Fruit fly (Drosophila melanogaster) whole organism, adult: Measurements from ENCODE around the gene CG9919.

Experiments used
- CG11617 ChIP-seq: fragments of 200-800 bp; sonication (Bioruptor generic); optimal IDR thresholded peaks from 2 replicates; lab custom pipeline; 2017; ENCODE audit warnings: mild to moderate bottlenecking, missing biosample characterization, missing genetic modification reagents, missing genetic modification characterization
- CG12768 ChIP-seq: fragments of 200-800 bp; sonication (Bioruptor generic); optimal IDR thresholded peaks from 2 replicates; lab custom pipeline; 2017; ENCODE audit warnings: missing biosample characterization, missing genetic modification characterization, mild to moderate bottlenecking, moderate library complexity, missing genetic modification reagents
- CG14711 ChIP-seq: fragments of 200-800 bp; sonication (Bioruptor generic); optimal IDR thresholded peaks from 2 replicates; lab custom pipeline; 2018; ENCODE audit warnings: missing biosample characterization, mild to moderate bottlenecking, missing genetic modification characterization, moderate library complexity
- CG1620 ChIP-seq: fragments of 200-800 bp; sonication (Bioruptor generic); optimal IDR thresholded peaks from 2 replicates; lab custom pipeline; 2016; ENCODE audit warnings: missing biosample characterization, missing genetic modification characterization
- CG33017 ChIP-seq: fragments of 200-800 bp; sonication (Bioruptor generic); optimal IDR thresholded peaks from 2 replicates; lab custom pipeline; 2018; ENCODE audit warnings: missing biosample characterization, mild to moderate bottlenecking, missing genetic modification characterization, moderate library complexity
- CG5204 ChIP-seq: fragments of 200-800 bp; sonication (Bioruptor generic); optimal IDR thresholded peaks from 2 replicates; lab custom pipeline; 2016; ENCODE audit warnings: missing biosample characterization, missing genetic modification characterization
- CG7045 ChIP-seq: fragments of 200-800 bp; sonication (Bioruptor generic); optimal IDR thresholded peaks from 2 replicates; lab custom pipeline; 2017; ENCODE audit warnings: missing biosample characterization, mild to moderate bottlenecking, missing genetic modification characterization
- CG7101 ChIP-seq: fragments of 200-800 bp; sonication (Bioruptor generic); optimal IDR thresholded peaks from 2 replicates; lab custom pipeline; 2018; ENCODE audit warnings: missing biosample characterization, mild to moderate bottlenecking, missing genetic modification characterization, moderate library complexity
- Clk ChIP-seq: fragments of 200-800 bp; sonication (Bioruptor generic); optimal IDR thresholded peaks from 2 replicates; lab custom pipeline; 2017; ENCODE audit warnings: missing biosample characterization, missing genetic modification characterization
- Crg-1 ChIP-seq: fragments of 200-800 bp; sonication (Bioruptor generic); optimal IDR thresholded peaks from 2 replicates; lab custom pipeline; 2016; ENCODE audit warnings: missing biosample characterization, missing genetic modification characterization
- Hr96 ChIP-seq: fragments of 200-800 bp; sonication (Bioruptor generic); optimal IDR thresholded peaks from 2 replicates; lab custom pipeline; 2016; ENCODE audit warnings: missing biosample characterization, missing genetic modification characterization
- Mnt ChIP-seq: fragments of 200-800 bp; sonication (Bioruptor generic); optimal IDR thresholded peaks from 2 replicates; lab custom pipeline; 2016; ENCODE audit warnings: missing biosample characterization, mild to moderate bottlenecking, missing genetic modification characterization
- bab1 ChIP-seq: fragments of 200-800 bp; sonication (Bioruptor generic); optimal IDR thresholded peaks from 3 replicates; lab custom pipeline; 2019; ENCODE audit warnings: missing biosample characterization, mild to moderate bottlenecking, missing genetic modification characterization, moderate library complexity
- cic ChIP-seq: fragments of 200-800 bp; sonication (Bioruptor generic); optimal IDR thresholded peaks from 2 replicates; lab custom pipeline; 2017; ENCODE audit warnings: missing biosample characterization, mild to moderate bottlenecking, missing genetic modification characterization, moderate library complexity
- cnc ChIP-seq, 2 experiments: fragments of >200 bp; optimal IDR thresholded peaks; 2 replicates each; lab custom pipeline; 2017
- kay ChIP-seq: fragments of 200-800 bp; sonication (Bioruptor generic); peaks from one replicate; lab custom pipeline; 2016; ENCODE audit warnings: missing biosample characterization, missing genetic modification characterization, borderline replicate concordance
- ovo ChIP-seq: fragments of 200-800 bp; sonication (Bioruptor generic); optimal IDR thresholded peaks from 2 replicates; lab custom pipeline; 2016; ENCODE audit warnings: missing biosample characterization, missing genetic modification characterization
- pad ChIP-seq: fragments of 200-800 bp; sonication (Bioruptor generic); optimal IDR thresholded peaks from 3 replicates; lab custom pipeline; 2017; ENCODE audit warnings: missing biosample characterization, missing genetic modification characterization, mild to moderate bottlenecking, moderate library complexity, missing genetic modification reagents
- tj ChIP-seq: fragments of 200-800 bp; sonication (Bioruptor generic); optimal IDR thresholded peaks from 3 replicates; lab custom pipeline; 2017; ENCODE audit warnings: missing biosample characterization, mild to moderate bottlenecking, missing genetic modification characterization, moderate library complexity
- toe ChIP-seq: fragments of 200-800 bp; sonication (Bioruptor generic); optimal IDR thresholded peaks from 2 replicates; lab custom pipeline; 2016; ENCODE audit warnings: missing biosample characterization, missing genetic modification characterization

CG9919 gene

DNA sequence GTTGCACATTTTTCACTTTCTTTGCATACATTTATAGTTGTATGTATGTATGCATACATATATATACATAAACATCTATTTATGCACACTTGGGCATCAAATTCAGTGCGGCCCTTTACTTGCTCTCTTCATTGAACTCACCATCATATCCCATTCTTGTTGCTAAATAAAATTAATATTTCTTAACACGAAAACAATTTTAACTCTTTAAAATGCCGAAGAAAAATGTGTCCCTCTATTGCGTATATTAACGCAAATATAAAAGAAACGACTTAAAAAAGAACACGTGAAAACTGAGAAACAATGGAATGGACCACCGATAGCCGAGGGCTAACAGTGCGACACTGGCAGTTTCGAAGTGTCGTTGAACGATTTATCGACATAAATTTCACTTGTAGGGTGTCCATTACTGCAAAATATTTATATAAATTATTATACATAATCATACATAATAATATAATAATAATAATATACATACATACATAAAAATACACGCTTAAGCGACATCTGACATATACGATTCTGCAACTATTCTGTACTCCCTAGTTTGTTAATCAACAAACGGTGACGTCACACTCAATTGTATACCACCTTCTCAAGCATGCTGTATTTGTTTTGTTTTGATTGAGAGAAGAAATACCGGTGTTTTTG, 28.2 kb upstream of the CG9919 start, which contains the start of the genes U2af50 and PIG-Q:
TSS of gene U2af50 (minus strand) at position 370 of the 651 bp plus-strand sequence.
TSS of gene PIG-Q (plus strand) at position 474 of the 651 bp plus-strand sequence.
- peak; percentile 84 for TF ChIP-seq Mnt (GFP tag; lab: Kevin White, UChicago)
- TF ChIP-seq CG1620 (GFP tag; lab: Kevin White, UChicago) = peak; percentile 41
- TF ChIP-seq tj (GFP tag; lab: Kevin White, UChicago) = peak; percentile 78
- TF ChIP-seq CG7101 (tag; lab: Kevin White, UChicago) = peak; percentile 94
- peak; percentile 84 for TF ChIP-seq CG12768
- TF ChIP-seq CG11617 (GFP tag; lab: Kevin White, UChicago) = peak; percentile 93
- TF ChIP-seq kay (GFP tag; lab: Kevin White, UChicago) = peak; percentile 75
- no peak for TF ChIP-seq Hr96 (GFP tag; lab: Kevin White, UChicago)
- no peak for TF ChIP-seq cnc (optimal IDR thresholded peaks at IDR 0.05; lab: Kevin White, UChicago)
- peak; percentile 59 for TF ChIP-seq Clk (GFP tag; lab: Kevin White, UChicago)
- peak; percentile 89 for TF ChIP-seq ovo (GFP tag; lab: Kevin White, UChicago)
- peak; percentile 78 for TF ChIP-seq pad (GFP tag; lab: Kevin White, UChicago)
- peak; percentile 65 for TF ChIP-seq toe (GFP tag; lab: Kevin White, UChicago)
- peak; percentile 94 for TF ChIP-seq bab1
- peak; percentile 73 for TF ChIP-seq Crg-1 (GFP tag; lab: Kevin White, UChicago)
- no peak for TF ChIP-seq CG5204
- no peak for TF ChIP-seq cic (GFP tag; lab: Kevin White, UChicago)
- TF ChIP-seq CG33017 = peak; percentile 82
- TF ChIP-seq CG14711 (tag; lab: Kevin White, UChicago) = peak; percentile 90
- TF ChIP-seq CG7045 (GFP tag; lab: Kevin White, UChicago) = peak; percentile 76

DNA sequence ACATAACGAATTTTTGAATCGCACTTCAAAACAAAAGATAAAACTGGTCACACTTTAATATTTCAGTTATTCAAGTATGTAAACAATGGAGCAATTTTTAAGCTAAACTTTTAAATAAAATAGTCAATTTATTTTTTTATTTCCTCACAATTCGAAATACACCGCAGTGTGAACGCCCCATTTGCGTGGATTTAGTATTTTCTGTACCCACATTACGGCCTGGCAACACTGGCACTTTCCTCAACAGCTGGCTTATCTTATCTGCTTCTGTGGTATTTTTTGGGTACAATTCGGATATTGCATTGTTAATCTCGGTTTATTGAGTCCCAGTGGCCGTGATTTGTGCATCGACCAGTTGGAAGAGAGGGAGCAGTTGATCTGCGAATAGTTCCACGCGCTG, 19.5 kb upstream of the CG9919 start, which contains the start of gene sl:
TSS of gene sl (plus strand) at position 254 of the 400 bp plus-strand sequence.
- TF ChIP-seq CG14711 (tag; lab: Kevin White, UChicago) (peak; percentile 67), tj (GFP tag; lab: Kevin White, UChicago) (no peak), cnc (optimal IDR thresholded peaks at IDR 0.05; lab: Kevin White, UChicago) (no peak), toe (GFP tag; lab: Kevin White, UChicago) (no peak)

DNA sequence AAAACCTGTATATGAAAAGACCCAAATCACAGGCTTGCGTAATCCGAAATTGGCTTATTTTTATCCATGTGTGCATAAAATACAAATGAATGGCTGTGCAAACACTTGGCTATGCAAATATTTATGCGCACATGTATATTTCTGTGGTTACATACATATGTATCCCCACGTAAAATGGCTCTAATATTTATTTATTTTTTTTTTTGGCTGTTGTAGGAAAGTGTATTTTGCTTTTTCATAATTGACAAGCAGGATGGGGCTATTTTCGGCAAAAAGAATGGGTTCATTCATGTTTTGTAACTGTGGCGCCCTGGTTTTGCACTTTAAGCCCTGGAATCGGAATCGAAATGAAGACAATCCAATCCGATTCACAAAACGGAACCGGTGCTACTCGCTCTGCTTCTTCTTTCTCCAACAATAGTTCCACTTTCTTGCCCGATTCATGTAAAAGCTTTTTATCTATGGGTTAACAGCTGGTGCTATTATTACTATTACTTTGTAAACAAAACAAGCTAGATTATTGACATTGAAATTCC, 4.6 kb upstream of the CG9919 start:
- peak; percentile 86 for TF ChIP-seq CG7101 (tag; lab: Kevin White, UChicago)
- peak; percentile 62 for TF ChIP-seq bab1
- no peak for TF ChIP-seq Clk (GFP tag; lab: Kevin White, UChicago)
- TF ChIP-seq CG12768 = peak; percentile 65
- TF ChIP-seq ovo (GFP tag; lab: Kevin White, UChicago) = peak; percentile 70
- TF ChIP-seq CG1620 (GFP tag; lab: Kevin White, UChicago) = peak; percentile 57
- TF ChIP-seq Hr96 (GFP tag; lab: Kevin White, UChicago) = no peak
- TF ChIP-seq Mnt (GFP tag; lab: Kevin White, UChicago) = peak; percentile 89
- TF ChIP-seq toe (GFP tag; lab: Kevin White, UChicago) = peak; percentile 51
- TF ChIP-seq CG33017 = peak; percentile 64
- TF ChIP-seq cnc (optimal IDR thresholded peaks at IDR 0.05; lab: Kevin White, UChicago) = no peak
- TF ChIP-seq CG7045 (GFP tag; lab: Kevin White, UChicago) = peak; percentile 58
- TF ChIP-seq pad (GFP tag; lab: Kevin White, UChicago) = peak; percentile 53
- TF ChIP-seq CG11617 (GFP tag; lab: Kevin White, UChicago) = peak; percentile 89
- peak; percentile 79 for TF ChIP-seq Crg-1 (GFP tag; lab: Kevin White, UChicago)
- peak; percentile 75 for TF ChIP-seq CG14711 (tag; lab: Kevin White, UChicago)
- TF ChIP-seq kay (GFP tag; lab: Kevin White, UChicago) = peak; percentile 47
- peak; percentile 28 for TF ChIP-seq cic (GFP tag; lab: Kevin White, UChicago)
- peak; percentile 75 for TF ChIP-seq tj (GFP tag; lab: Kevin White, UChicago)
- peak; percentile 70 for TF ChIP-seq CG5204

DNA sequence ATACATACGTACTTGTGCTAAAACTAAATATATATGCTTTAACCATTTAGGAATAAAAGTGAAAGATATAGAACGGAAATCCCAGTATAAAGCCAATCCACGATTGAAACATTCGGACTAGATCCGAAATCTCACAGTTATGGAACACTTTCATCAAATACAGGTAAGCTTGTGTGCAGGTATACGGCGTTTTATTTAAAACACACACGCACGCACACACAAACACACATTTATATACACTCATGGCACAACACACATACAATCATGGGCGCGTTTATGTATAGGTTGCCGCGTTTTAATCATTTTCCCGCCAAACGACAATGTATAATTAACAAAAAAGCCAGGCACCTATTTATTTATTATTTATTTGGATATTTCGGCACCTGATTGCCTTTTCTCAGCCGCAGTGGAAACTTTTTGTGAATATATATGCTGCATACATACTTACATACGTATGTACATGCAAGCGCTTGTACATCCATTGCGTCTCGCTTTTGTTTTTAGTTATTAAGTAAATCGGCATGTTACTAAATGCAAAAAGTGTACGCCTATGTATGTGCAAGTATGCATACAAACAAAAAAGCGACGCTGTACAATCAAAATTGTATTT, 3.8 kb upstream of the CG9919 start:
- TF ChIP-seq cic (GFP tag; lab: Kevin White, UChicago) (peak; percentile 20), ovo (GFP tag; lab: Kevin White, UChicago) (no peak), pad (GFP tag; lab: Kevin White, UChicago) (no peak), Mnt (GFP tag; lab: Kevin White, UChicago) (peak; percentile 43)

DNA sequence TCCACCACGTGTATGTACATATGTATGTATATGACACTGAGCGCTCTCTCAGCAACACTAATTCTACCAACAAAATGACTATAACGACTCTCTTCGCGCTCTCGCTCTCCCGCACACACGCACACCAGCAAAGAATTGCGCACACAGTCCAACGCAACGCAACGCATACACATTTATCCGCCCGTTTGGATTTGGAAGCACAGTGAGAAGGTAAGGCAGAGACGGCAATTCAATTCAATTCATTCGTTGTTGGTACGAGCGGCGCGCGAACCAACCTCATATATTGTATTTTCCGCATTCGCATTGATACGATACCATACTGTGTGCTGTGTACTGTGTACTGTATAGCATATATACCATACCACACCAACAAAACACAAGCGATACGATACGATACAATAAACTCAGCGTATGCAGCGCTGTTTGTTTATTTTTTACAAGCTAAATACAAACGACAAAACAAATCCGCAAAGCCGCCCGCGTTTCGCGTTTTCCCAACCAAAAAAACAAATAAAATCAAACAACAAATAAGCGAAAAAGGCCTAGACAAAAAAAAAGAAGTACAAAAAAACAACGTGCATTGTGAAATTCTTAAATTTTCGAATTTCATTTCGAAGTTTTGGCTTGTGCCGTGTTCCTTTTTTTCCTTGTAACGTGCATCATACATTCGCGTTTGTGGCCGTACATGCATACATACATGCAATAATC, 3.0 kb upstream of the CG9919 start, which contains the start of the genes CG9921 and Dsp1:
TSS of gene CG9921 (minus strand) at position 167 of the 708 bp plus-strand sequence.
TSS of gene Dsp1 (plus strand) at position 179 of the 708 bp plus-strand sequence.
- no peak for TF ChIP-seq toe (GFP tag; lab: Kevin White, UChicago)
- TF ChIP-seq Mnt (GFP tag; lab: Kevin White, UChicago) = peak; percentile 93
- TF ChIP-seq kay (GFP tag; lab: Kevin White, UChicago) = peak; percentile 6
- no peak for TF ChIP-seq cnc (optimal IDR thresholded peaks at IDR 0.05; lab: Kevin White, UChicago)
- no peak for TF ChIP-seq Clk (GFP tag; lab: Kevin White, UChicago)
- peak; percentile 38 for TF ChIP-seq CG12768
- no peak for TF ChIP-seq Crg-1 (GFP tag; lab: Kevin White, UChicago)
- peak; percentile 1 for TF ChIP-seq CG7101 (tag; lab: Kevin White, UChicago)
- no peak for TF ChIP-seq CG33017
- peak; percentile 24 for TF ChIP-seq bab1
- no peak for TF ChIP-seq CG7045 (GFP tag; lab: Kevin White, UChicago)
- TF ChIP-seq CG11617 (GFP tag; lab: Kevin White, UChicago) = no peak
- no peak for TF ChIP-seq pad (GFP tag; lab: Kevin White, UChicago)
- TF ChIP-seq tj (GFP tag; lab: Kevin White, UChicago) = no peak
- peak; percentile 22 for TF ChIP-seq CG14711 (tag; lab: Kevin White, UChicago)
- TF ChIP-seq Hr96 (GFP tag; lab: Kevin White, UChicago) = peak; percentile 20
- peak; percentile 96 for TF ChIP-seq cic (GFP tag; lab: Kevin White, UChicago)
- peak; percentile 16 for TF ChIP-seq CG1620 (GFP tag; lab: Kevin White, UChicago)
- peak; percentile 13 for TF ChIP-seq ovo (GFP tag; lab: Kevin White, UChicago)
- TF ChIP-seq CG5204 = no peak
